Worm (Caenorhabditis elegans): ENCODE measurements around the gene spcs-3.

ce11 chrIII:7997447-7998046 lies 47.3 kb upstream of the spcs-3 start:
- TF ChIP-seq ceh-82 (tag; optimal IDR thresholded peaks at IDR 0.05) (no peak), ama-1 (optimal IDR thresholded peaks at IDR 0.05) (no peak), nhr-237 (tag; optimal IDR thresholded peaks at IDR 0.05) (no peak), crh-2 (tag; optimal IDR thresholded peaks at IDR 0.05) (no peak), F13H6.1 (tag; optimal IDR thresholded peaks at IDR 0.05) (no peak), nhr-11 (tag; optimal IDR thresholded peaks at IDR 0.05) (no peak), ztf-4 (tag; optimal IDR thresholded peaks at IDR 0.05) (no peak), dmd-4 (tag; optimal IDR thresholded peaks at IDR 0.05) (no peak), fos-1 (tag; optimal IDR thresholded peaks at IDR 0.05) (no peak), unc-62 (GFP tag; optimal IDR thresholded peaks at IDR 0.05) (no peak), lin-13 (GFP tag; optimal IDR thresholded peaks at IDR 0.05) (no peak)
